Worm (Caenorhabditis elegans): ENCODE measurements around the gene Y110A2AL.3.

- TF ChIP-seq cog-1 (tag; optimal IDR thresholded peaks at IDR 0.05) (no peak), ref-1 (GFP tag; conservative IDR thresholded peaks at IDR 0.05) (no peak), tab-1 (GFP tag; IDR thresholded peaks at IDR 0.05) (no peak), ztf-29 (GFP tag; IDR thresholded peaks at IDR 0.05) (no peak), med-1 (GFP tag; optimal IDR thresholded peaks at IDR 0.05; ENCODE audit: insufficient read depth) (no peak), klf-2 (GFP tag; conservative IDR thresholded peaks at IDR 0.05) (no peak), ztf-23 (GFP tag; IDR thresholded peaks at IDR 0.05) (no peak), flt-1 (GFP tag; IDR thresholded peaks at IDR 0.05) (no peak), T22C8.4 (GFP tag; IDR thresholded peaks at IDR 0.05) (no peak)
Measured at ce11 chrII:2884810-2885209, 17.9 kb downstream of the Y110A2AL.3 start, which contains the start of gene pigw-1.

All from whole organism, midembryonic.